Worm (Caenorhabditis elegans) whole organism, mixed stage, embryonic: ENCODE results near the gene glt-5.

ENCODE experiments used
- M03D4.4 ChIP-seq: sonication (generic microtip); optimal IDR thresholded peaks from 2 replicates; lab custom pipeline; 2017; ENCODE audit warnings: mild to moderate bottlenecking, missing genetic modification characterization, missing compliant biosample characterization
- bed-3 ChIP-seq: fragments of 200-800 bp; sonication (Bioruptor generic); optimal IDR thresholded peaks from 3 replicates; lab custom pipeline; 2018; ENCODE audit warnings: mild to moderate bottlenecking, missing genetic modification characterization, moderate library complexity, missing compliant biosample characterization
- blmp-1 ChIP-seq: fragments of 150-350 bp; optimal IDR thresholded peaks from 2 replicates; lab custom pipeline; 2014; ENCODE audit warnings: missing biosample characterization, missing genetic modification characterization
- ceh-39 ChIP-seq: fragments of 150-350 bp; optimal IDR thresholded peaks from 2 replicates; lab custom pipeline; 2014; ENCODE audit warnings: missing biosample characterization, missing genetic modification characterization
- ceh-43 ChIP-seq: fragments of 200-800 bp; sonication (Bioruptor generic); optimal IDR thresholded peaks from 2 replicates; lab custom pipeline; 2018; ENCODE audit warnings: mild to moderate bottlenecking, missing genetic modification characterization, moderate library complexity, missing compliant biosample characterization
- ceh-83 ChIP-seq: fragments of 200-800 bp; sonication (Bioruptor generic); optimal IDR thresholded peaks from 2 replicates; lab custom pipeline; 2018; ENCODE audit warnings: mild to moderate bottlenecking, missing genetic modification characterization, missing compliant biosample characterization
- ces-1 ChIP-seq: fragments of 150-350 bp; optimal IDR thresholded peaks from 2 replicates; lab custom pipeline; 2014; ENCODE audit warnings: missing biosample characterization, missing genetic modification reagents, missing genetic modification characterization
- drap-1 ChIP-seq: fragments of 200-800 bp; sonication (Bioruptor generic); optimal IDR thresholded peaks from 3 replicates; lab custom pipeline; 2018; ENCODE audit warnings: mild to moderate bottlenecking, missing genetic modification characterization, missing compliant biosample characterization
- elt-1 ChIP-seq: sonication (generic microtip); optimal IDR thresholded peaks from 2 replicates; lab custom pipeline; 2017; ENCODE audit warnings: missing genetic modification characterization, mild to moderate bottlenecking, missing compliant biosample characterization, antibody characterized with exemption, moderate library complexity, borderline replicate concordance; ENCODE audit not compliant: insufficient read depth
- elt-3 ChIP-seq: fragments of 150-350 bp; optimal IDR thresholded peaks from 2 replicates; lab custom pipeline; 2014; ENCODE audit warnings: missing biosample characterization, missing genetic modification characterization
- hlh-1 ChIP-seq: fragments of 150-350 bp; optimal IDR thresholded peaks from 2 replicates; lab custom pipeline; 2014; ENCODE audit warnings: missing biosample characterization, missing genetic modification reagents, missing genetic modification characterization
- lin-32 ChIP-seq: fragments of 200-800 bp; sonication (Bioruptor generic); optimal IDR thresholded peaks from 2 replicates; lab custom pipeline; 2018; ENCODE audit warnings: mild to moderate bottlenecking, missing genetic modification characterization, missing compliant biosample characterization
- lsy-2 ChIP-seq: fragments of 150-350 bp; optimal IDR thresholded peaks from 2 replicates; lab custom pipeline; 2014; ENCODE audit warnings: missing biosample characterization, missing genetic modification characterization
- mab-5 ChIP-seq: fragments of 150-350 bp; optimal IDR thresholded peaks from 2 replicates; lab custom pipeline; 2014; ENCODE audit warnings: missing biosample characterization, missing genetic modification characterization
- mep-1 ChIP-seq: fragments of 150-350 bp; optimal IDR thresholded peaks from 2 replicates; lab custom pipeline; 2017; ENCODE audit warnings: missing biosample characterization, missing genetic modification reagents, missing genetic modification characterization, inconsistent platforms
- mls-2 ChIP-seq: sonication (generic microtip); optimal IDR thresholded peaks from 2 replicates; lab custom pipeline; 2016; ENCODE audit warnings: mild to moderate bottlenecking, missing genetic modification characterization, moderate library complexity, missing compliant biosample characterization
- nhr-12 ChIP-seq: fragments of 150-350 bp; optimal IDR thresholded peaks from 2 replicates; lab custom pipeline; 2014; ENCODE audit warnings: missing biosample characterization, missing genetic modification characterization
- nhr-2 ChIP-seq: fragments of 150-350 bp; optimal IDR thresholded peaks from 2 replicates; lab custom pipeline; 2014; ENCODE audit warnings: missing biosample characterization, missing genetic modification characterization
- nhr-28 ChIP-seq: fragments of 150-350 bp; optimal IDR thresholded peaks from 2 replicates; lab custom pipeline; 2014; ENCODE audit warnings: missing biosample characterization, missing genetic modification characterization
- nhr-76 ChIP-seq: sonication (generic microtip); optimal IDR thresholded peaks from 2 replicates; lab custom pipeline; 2017; ENCODE audit warnings: missing biosample characterization, missing genetic modification characterization
- pha-4 ChIP-seq: fragments of 150-350 bp; optimal IDR thresholded peaks from 2 replicates; lab custom pipeline; 2018; ENCODE audit warnings: missing biosample characterization, missing genetic modification reagents, missing genetic modification characterization
- sem-2 ChIP-seq: fragments of 200-800 bp; sonication (Bioruptor generic); optimal IDR thresholded peaks from 2 replicates; lab custom pipeline; 2018; ENCODE audit warnings: mild to moderate bottlenecking, missing genetic modification characterization, missing compliant biosample characterization
- snpc-4 ChIP-seq: fragments of 150-350 bp; optimal IDR thresholded peaks from 2 replicates; lab custom pipeline; 2014; ENCODE audit warnings: missing biosample characterization, missing genetic modification characterization
- sptf-1 ChIP-seq: sonication (generic microtip); optimal IDR thresholded peaks from 2 replicates; lab custom pipeline; 2017; ENCODE audit warnings: mild to moderate bottlenecking, missing genetic modification characterization, moderate library complexity, missing compliant biosample characterization
- tbx-8 ChIP-seq: fragments of 200-800 bp; sonication (Bioruptor generic); optimal IDR thresholded peaks from 2 replicates; lab custom pipeline; 2018; ENCODE audit warnings: mild to moderate bottlenecking, missing genetic modification characterization, moderate library complexity, missing compliant biosample characterization
- unc-120 ChIP-seq: sonication (generic microtip); optimal IDR thresholded peaks from 2 replicates; lab custom pipeline; 2017; ENCODE audit warnings: missing genetic modification characterization, missing compliant biosample characterization; ENCODE audit not compliant: poor library complexity, severe bottlenecking
- unc-62 ChIP-seq: fragments of 150-350 bp; optimal IDR thresholded peaks from 2 replicates; lab custom pipeline; 2014; ENCODE audit warnings: missing biosample characterization, missing genetic modification reagents, missing genetic modification characterization
- zip-8 ChIP-seq: fragments of 150-350 bp; optimal IDR thresholded peaks from 2 replicates; lab custom pipeline; 2014; ENCODE audit warnings: missing biosample characterization, missing genetic modification characterization
- ztf-11 ChIP-seq: fragments of 150-350 bp; optimal IDR thresholded peaks from 2 replicates; lab custom pipeline; 2014; ENCODE audit warnings: missing biosample characterization, missing genetic modification characterization

Gene glt-5

DNA sequence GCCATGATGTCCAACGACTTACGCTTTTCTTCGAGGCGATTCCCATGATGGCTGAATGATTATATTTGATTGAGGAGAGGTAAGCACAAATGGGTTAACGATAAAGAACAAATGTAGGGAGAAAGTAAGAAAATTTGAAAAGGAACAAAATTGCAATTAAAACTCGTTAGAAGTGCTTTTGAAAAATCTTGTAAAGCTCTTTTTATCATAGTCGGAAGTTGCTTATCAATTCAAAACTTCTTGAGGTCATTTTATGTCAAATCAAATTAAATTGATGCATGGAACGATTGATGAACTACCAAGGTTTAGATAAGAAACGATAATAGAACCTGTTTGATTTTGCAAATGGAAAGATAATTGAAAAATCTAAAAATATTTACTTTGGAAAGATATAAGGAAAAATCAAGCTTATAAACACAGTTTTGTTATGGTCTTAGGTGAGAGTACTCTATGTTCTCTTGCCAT lies at the start of gene glt-5:
TSS of gene glt-5 (minus strand) at position 51 of the 465 bp plus-strand sequence.
- TF ChIP-seq snpc-4 (tag; lab: Kevin White, UChicago), result no peak
- no peak for TF ChIP-seq ceh-39 (tag; lab: Kevin White, UChicago)
- no peak for TF ChIP-seq blmp-1 (tag; lab: Kevin White, UChicago)
- no peak for TF ChIP-seq bed-3 (GFP tag; lab: Kevin White, UChicago)
- TF ChIP-seq zip-8 (tag; lab: Kevin White, UChicago), result no peak
- no peak for TF ChIP-seq mab-5
- TF ChIP-seq ceh-83, result no peak
- no peak for TF ChIP-seq ztf-11 (tag; lab: Kevin White, UChicago)
- no peak for TF ChIP-seq mep-1
- no peak for TF ChIP-seq hlh-1
- TF ChIP-seq mls-2, result no peak

- peak; percentile 55 for TF ChIP-seq unc-120 (tag; lab: Kevin White, UChicago)
- TF ChIP-seq hlh-1, result peak; percentile 86
- no peak for TF ChIP-seq nhr-2 (tag; lab: Kevin White, UChicago)
These were observed 49.1 kb upstream of the glt-5 start, which contains the start of gene shk-1 for ce11 chrII:9757651-9758282. Gene shk-1, plus strand, starts transcription at chrII:9758232.

DNA sequence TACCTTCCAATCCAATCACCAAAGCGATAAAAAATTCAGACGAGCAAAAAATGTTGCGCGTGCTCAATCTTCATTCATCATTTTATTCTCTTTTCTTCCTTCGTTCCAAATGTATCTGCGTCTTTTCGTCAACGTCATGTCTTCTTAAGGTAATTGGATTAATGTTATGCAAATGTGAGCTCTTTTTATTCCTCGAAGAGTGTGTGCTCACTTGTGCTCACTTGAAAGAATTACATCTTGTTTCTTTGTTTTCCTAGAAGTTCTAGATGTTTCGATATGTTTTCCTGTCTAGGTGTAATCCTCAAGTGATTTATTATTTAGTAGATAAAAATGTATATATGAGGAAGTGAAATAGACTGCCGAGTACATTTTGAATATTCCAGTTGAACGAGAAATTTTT lies 46.7 kb upstream of the glt-5 start:
- TF ChIP-seq tbx-8 (GFP tag; lab: Kevin White, UChicago) (no peak), ceh-43 (GFP tag; lab: Kevin White, UChicago) (no peak), nhr-76 (tag; lab: Kevin White, UChicago) (no peak), ces-1 (peak; percentile 81)

- TF ChIP-seq M03D4.4 (tag; lab: Kevin White, UChicago), result no peak
- TF ChIP-seq hlh-1, result no peak
- no peak for TF ChIP-seq elt-3 (tag; lab: Kevin White, UChicago)
- no peak for TF ChIP-seq nhr-12 (tag; lab: Kevin White, UChicago)
- no peak for TF ChIP-seq sptf-1 (tag; lab: Kevin White, UChicago)
- TF ChIP-seq drap-1 (GFP tag; lab: Kevin White, UChicago), result no peak
- no peak for TF ChIP-seq zip-8 (tag; lab: Kevin White, UChicago)
- no peak for TF ChIP-seq ceh-83
- TF ChIP-seq lin-32, result no peak
- TF ChIP-seq tbx-8 (GFP tag; lab: Kevin White, UChicago), result no peak
- TF ChIP-seq ztf-11 (tag; lab: Kevin White, UChicago), result no peak
- TF ChIP-seq ceh-39 (tag; lab: Kevin White, UChicago), result no peak
- no peak for TF ChIP-seq nhr-76 (tag; lab: Kevin White, UChicago)
These were observed 45.0 kb upstream of the glt-5 start, which contains the start of gene ZK1321.1 for ce11 chrII:9753730-9754129. Gene ZK1321.1, plus strand, starts transcription at chrII:9754030.

ce11 chrII:9753056-9753455 lies 44.4 kb upstream of the glt-5 start, which contains the start of gene Y53C12B.7:
Gene Y53C12B.7, minus strand, starts transcription at chrII:9753218.
- no peak for TF ChIP-seq tbx-8 (GFP tag; lab: Kevin White, UChicago)
- no peak for TF ChIP-seq ces-1
- no peak for TF ChIP-seq sem-2 (GFP tag; lab: Kevin White, UChicago)
- no peak for TF ChIP-seq bed-3 (GFP tag; lab: Kevin White, UChicago)
- TF ChIP-seq unc-62 (GFP tag; lab: Kevin White, UChicago), result no peak
- no peak for TF ChIP-seq elt-1 (tag; lab: Kevin White, UChicago)
- no peak for TF ChIP-seq mls-2
- no peak for TF ChIP-seq ceh-43 (GFP tag; lab: Kevin White, UChicago)
- no peak for TF ChIP-seq unc-120 (tag; lab: Kevin White, UChicago)
- no peak for TF ChIP-seq ceh-83
- TF ChIP-seq mep-1, result no peak
- TF ChIP-seq lsy-2 (tag; lab: Kevin White, UChicago), result no peak
- TF ChIP-seq zip-8 (tag; lab: Kevin White, UChicago), result no peak
- TF ChIP-seq drap-1 (GFP tag; lab: Kevin White, UChicago), result no peak

- no peak for TF ChIP-seq nhr-28
- TF ChIP-seq nhr-76 (tag; lab: Kevin White, UChicago), result no peak
- TF ChIP-seq ceh-39 (tag; lab: Kevin White, UChicago), result no peak
- no peak for TF ChIP-seq elt-3 (tag; lab: Kevin White, UChicago)
- no peak for TF ChIP-seq pha-4 (tag; lab: Kevin White, UChicago)
- TF ChIP-seq ces-1, result no peak
- TF ChIP-seq blmp-1 (tag; lab: Kevin White, UChicago), result no peak
- no peak for TF ChIP-seq ceh-43 (GFP tag; lab: Kevin White, UChicago)
These were observed 43.6 kb upstream of the glt-5 start for ce11 chrII:9752278-9752677.
